Fruit fly (Drosophila melanogaster) S2 (cell line): ENCODE results near the gene CG7778.

ENCODE experiments used
- CG8478 ChIP-seq: fragments of >200 bp; optimal IDR thresholded peaks from 2 replicates; lab custom pipeline; 2018
- CTCF ChIP-seq, 2 experiments: fragments of >200 bp; optimal IDR thresholded peaks; 2 replicates each; lab custom pipeline; 2018

Gene CG7778

dm6 chr2L:8326414-8327271 is 19.8 kb upstream of the CG7778 start:
- TF ChIP-seq CTCF (optimal IDR thresholded peaks at IDR 0.05; lab: Kevin White, UChicago): no peak
- TF ChIP-seq CG8478 (lab: Kevin White, UChicago): no peak

dm6 chr2L:8327272-8327555 is 19.2 kb upstream of the CG7778 start, which contains the start of gene CG14275:
TSS of gene CG14275 (plus strand) at chr2L:8327456.
- TF ChIP-seq CG8478 (lab: Kevin White, UChicago): no peak
- no peak for TF ChIP-seq CTCF (optimal IDR thresholded peaks at IDR 0.05; lab: Kevin White, UChicago)

- TF ChIP-seq CG8478 (lab: Kevin White, UChicago) (no peak), CTCF (optimal IDR thresholded peaks at IDR 0.05; lab: Kevin White, UChicago) (no peak)
Measured at dm6 chr2L:8327783-8328327, 18.6 kb upstream of the CG7778 start.

- TF ChIP-seq CTCF (optimal IDR thresholded peaks at IDR 0.05; lab: Kevin White, UChicago): no peak
- TF ChIP-seq CG8478 (lab: Kevin White, UChicago): no peak
Measured at dm6 chr2L:8328526-8329097, 17.8 kb upstream of the CG7778 start.

dm6 chr2L:8333185-8333584 is 13.2 kb upstream of the CG7778 start:
- no peak for TF ChIP-seq CG8478 (lab: Kevin White, UChicago)
- TF ChIP-seq CTCF (optimal IDR thresholded peaks at IDR 0.05; lab: Kevin White, UChicago): no peak

dm6 chr2L:8333624-8334023 is 12.8 kb upstream of the CG7778 start:
- TF ChIP-seq CTCF (optimal IDR thresholded peaks at IDR 0.05; lab: Kevin White, UChicago) (no peak), CG8478 (lab: Kevin White, UChicago) (no peak)

dm6 chr2L:8334705-8335104 is 11.7 kb upstream of the CG7778 start:
- TF ChIP-seq CTCF (optimal IDR thresholded peaks at IDR 0.05; lab: Kevin White, UChicago) (no peak), CG8478 (lab: Kevin White, UChicago) (no peak)

- TF ChIP-seq CG8478 (lab: Kevin White, UChicago) (no peak), CTCF (optimal IDR thresholded peaks at IDR 0.05; lab: Kevin White, UChicago) (no peak)
Measured at dm6 chr2L:8338039-8338438, 8.4 kb upstream of the CG7778 start, which contains the start of gene witty. TSS of gene witty (plus strand) at chr2L:8338287.

dm6 chr2L:8339751-8340349 is 6.6 kb upstream of the CG7778 start:
- TF ChIP-seq CTCF (optimal IDR thresholded peaks at IDR 0.05; lab: Kevin White, UChicago) (no peak), CG8478 (lab: Kevin White, UChicago) (no peak)

dm6 chr2L:8342395-8342794 is 4.0 kb upstream of the CG7778 start, which contains the start of gene CG14273:
TSS of gene CG14273 (plus strand) at chr2L:8342695.
- no peak for TF ChIP-seq CG8478 (lab: Kevin White, UChicago)
- no peak for TF ChIP-seq CTCF (optimal IDR thresholded peaks at IDR 0.05; lab: Kevin White, UChicago)

dm6 chr2L:8344536-8344935 is 1.9 kb upstream of the CG7778 start:
- TF ChIP-seq CG8478 (lab: Kevin White, UChicago): no peak
- TF ChIP-seq CTCF (optimal IDR thresholded peaks at IDR 0.05; lab: Kevin White, UChicago): no peak

dm6 chr2L:8350560-8351171 is 4.2 kb downstream of the CG7778 start:
- no peak for TF ChIP-seq CTCF (optimal IDR thresholded peaks at IDR 0.05; lab: Kevin White, UChicago)
- TF ChIP-seq CG8478 (lab: Kevin White, UChicago): no peak

- TF ChIP-seq CG8478 (lab: Kevin White, UChicago): no peak
- TF ChIP-seq CTCF (optimal IDR thresholded peaks at IDR 0.05; lab: Kevin White, UChicago): no peak
Measured at dm6 chr2L:8351333-8351732, 4.9 kb downstream of the CG7778 start.

dm6 chr2L:8351864-8352263 is 5.4 kb downstream of the CG7778 start, which contains the start of gene Mur29B:
TSS of gene Mur29B (plus strand) at chr2L:8352187.
- TF ChIP-seq CTCF (optimal IDR thresholded peaks at IDR 0.05; lab: Kevin White, UChicago): no peak
- no peak for TF ChIP-seq CG8478 (lab: Kevin White, UChicago)
